Fruit fly (Drosophila melanogaster): ENCODE measurements around the gene CG11891.

DNA sequence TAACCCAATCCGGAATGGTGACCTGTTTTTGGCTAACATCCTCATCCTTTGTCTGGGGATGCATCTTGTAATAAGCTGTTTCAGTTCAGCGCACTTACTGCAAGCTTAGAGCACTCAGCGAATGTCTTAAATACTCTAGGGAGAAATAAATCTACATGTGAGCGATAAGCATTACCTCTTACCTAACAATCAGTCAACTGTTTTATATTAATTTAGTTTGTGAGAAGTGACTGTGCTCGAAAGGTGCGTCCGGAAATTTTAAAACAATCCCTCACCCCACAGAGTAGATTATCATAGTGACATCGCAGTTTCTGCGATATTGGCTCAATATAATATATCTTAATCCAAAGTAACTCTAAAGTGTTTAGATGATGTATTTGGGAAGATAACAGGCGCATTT, 48.0 kb downstream of the CG11891 start, which contains the start of gene CG10553:
- TF ChIP-seq fd96Ca (GFP tag; IDR thresholded peaks at IDR 0.05) (no peak), CG12605 (GFP tag; IDR thresholded peaks at IDR 0.05) (no peak), CG32121 (GFP tag; IDR thresholded peaks at IDR 0.05) (no peak), CG10348 (GFP tag; IDR thresholded peaks at IDR 0.05) (no peak), CG8159 (tag; optimal IDR thresholded peaks at IDR 0.05) (no peak), EcR (GFP tag; optimal IDR thresholded peaks at IDR 0.05) (no peak), D1 (tag; optimal IDR thresholded peaks at IDR 0.05) (no peak), rn (GFP tag; IDR thresholded peaks at IDR 0.05) (no peak), CG34367 (tag; optimal IDR thresholded peaks at IDR 0.05) (no peak), CG15710 (tag; optimal IDR thresholded peaks at IDR 0.05) (no peak)

Data from whole organism, pupa.